Worm (Caenorhabditis elegans) whole organism, L2 larva: ENCODE measurements around the gene mmcm-1.

Source experiments
- C34F6.9 ChIP-seq: fragments of 150-350 bp; optimal IDR thresholded peaks from 2 replicates; lab custom pipeline; 2014; ENCODE audit warnings: missing biosample characterization, missing genetic modification characterization
- F13H6.1 ChIP-seq: sonication (generic microtip); optimal IDR thresholded peaks from 2 replicates; lab custom pipeline; 2016; ENCODE audit warnings: missing genetic modification characterization, missing compliant biosample characterization
- R02D3.7 ChIP-seq: fragments of 150-350 bp; optimal IDR thresholded peaks from 2 replicates; lab custom pipeline; 2014; ENCODE audit warnings: missing biosample characterization, missing genetic modification characterization
- ZK546.5 ChIP-seq: sonication (generic microtip); optimal IDR thresholded peaks from 2 replicates; lab custom pipeline; 2017; ENCODE audit warnings: missing biosample characterization, missing genetic modification characterization
- aly-2 ChIP-seq: fragments of 150-350 bp; optimal IDR thresholded peaks from 2 replicates; lab custom pipeline; 2014; ENCODE audit warnings: missing biosample characterization, missing genetic modification characterization
- ama-1 ChIP-seq: fragments of 150-350 bp; optimal IDR thresholded peaks from 2 replicates; lab custom pipeline; 2018; ENCODE audit warnings: inconsistent platforms
- blmp-1 ChIP-seq: sonication (generic microtip); optimal IDR thresholded peaks from 2 replicates; lab custom pipeline; 2017; ENCODE audit warnings: missing genetic modification characterization, mild to moderate bottlenecking, missing compliant biosample characterization, antibody characterized with exemption, moderate library complexity; ENCODE audit not compliant: insufficient read depth
- crh-2 ChIP-seq: sonication (generic microtip); optimal IDR thresholded peaks from 2 replicates; lab custom pipeline; 2017; ENCODE audit warnings: missing biosample characterization, missing genetic modification characterization
- dmd-4 ChIP-seq: sonication (generic microtip); optimal IDR thresholded peaks from 2 replicates; lab custom pipeline; 2017; ENCODE audit warnings: missing biosample characterization, missing genetic modification characterization
- egl-27 ChIP-seq: sonication (generic microtip); optimal IDR thresholded peaks from 3 replicates; lab custom pipeline; 2017; ENCODE audit warnings: missing biosample characterization, missing genetic modification reagents, missing genetic modification characterization
- lin-11 ChIP-seq: fragments of 150-350 bp; sonication (generic microtip); optimal IDR thresholded peaks from 2 replicates; lab custom pipeline; 2014; ENCODE audit warnings: missing biosample characterization, missing genetic modification characterization, inconsistent platforms, mixed read lengths
- lin-13 ChIP-seq: fragments of 150-350 bp; optimal IDR thresholded peaks from 2 replicates; lab custom pipeline; 2014; ENCODE audit warnings: missing biosample characterization, missing genetic modification reagents, missing genetic modification characterization
- lin-39 ChIP-seq: fragments of 150-350 bp; optimal IDR thresholded peaks from 2 replicates; lab custom pipeline; 2014; ENCODE audit warnings: missing biosample characterization, missing genetic modification reagents, missing genetic modification characterization
- lsy-2 ChIP-seq, 2 experiments: fragments of 150-350 bp in 1 of 2; sonication (generic microtip) in 1 of 2; optimal IDR thresholded peaks; 2 replicates each; lab custom pipeline; 2014 to 2017; ENCODE audit warnings: missing biosample characterization in 2 of 2, missing genetic modification characterization in 2 of 2
- mbf-1 ChIP-seq: sonication (generic microtip); optimal IDR thresholded peaks from 2 replicates; lab custom pipeline; 2017; ENCODE audit warnings: missing biosample characterization, missing genetic modification characterization
- nhr-10 ChIP-seq: sonication (generic microtip); optimal IDR thresholded peaks from 2 replicates; lab custom pipeline; 2017; ENCODE audit warnings: missing biosample characterization, missing genetic modification characterization
- nhr-11 ChIP-seq: fragments of 150-350 bp; optimal IDR thresholded peaks from 2 replicates; lab custom pipeline; 2014; ENCODE audit warnings: missing biosample characterization, missing genetic modification characterization
- nhr-129 ChIP-seq: fragments of 150-350 bp; optimal IDR thresholded peaks from 2 replicates; lab custom pipeline; 2014; ENCODE audit warnings: missing biosample characterization, missing genetic modification characterization
- nhr-21 ChIP-seq: fragments of 150-350 bp; optimal IDR thresholded peaks from 2 replicates; lab custom pipeline; 2014; ENCODE audit warnings: missing biosample characterization, missing genetic modification characterization
- nhr-25 ChIP-seq: fragments of 150-350 bp; sonication (generic microtip); optimal IDR thresholded peaks from 3 replicates; lab custom pipeline; 2014; ENCODE audit warnings: missing biosample characterization, missing genetic modification characterization
- nhr-6 ChIP-seq: fragments of 150-350 bp; optimal IDR thresholded peaks from 2 replicates; lab custom pipeline; 2014; ENCODE audit warnings: missing biosample characterization, missing genetic modification characterization
- nhr-77 ChIP-seq: fragments of 150-350 bp; optimal IDR thresholded peaks from 2 replicates; lab custom pipeline; 2014; ENCODE audit warnings: missing biosample characterization, missing genetic modification characterization
- sem-4 ChIP-seq: fragments of 150-350 bp; optimal IDR thresholded peaks from 2 replicates; lab custom pipeline; 2014; ENCODE audit warnings: missing biosample characterization, missing genetic modification reagents, missing genetic modification characterization
- sma-3 ChIP-seq: sonication (generic microtip); optimal IDR thresholded peaks from 2 replicates; lab custom pipeline; 2016; ENCODE audit warnings: missing genetic modification reagents, missing genetic modification characterization, missing compliant biosample characterization
- sma-9 ChIP-seq, 2 experiments: fragments of 150-350 bp in 1 of 2; sonication (generic microtip) in 1 of 2; optimal IDR thresholded peaks; 2 replicates each; lab custom pipeline; 2014 to 2016; ENCODE audit warnings: missing genetic modification characterization in 2 of 2, mild to moderate bottlenecking in 1 of 2, missing biosample characterization in 1 of 2, missing compliant biosample characterization in 1 of 2, missing genetic modification reagents in 1 of 2, moderate library complexity in 1 of 2
- snpc-4 ChIP-seq: fragments of 150-350 bp; optimal IDR thresholded peaks from 2 replicates; lab custom pipeline; 2014; ENCODE audit warnings: missing biosample characterization, missing genetic modification characterization
- unc-55 ChIP-seq: fragments of 150-350 bp; sonication (generic microtip); optimal IDR thresholded peaks from 3 replicates; lab custom pipeline; 2014; ENCODE audit warnings: missing biosample characterization, missing genetic modification reagents, missing genetic modification characterization
- zag-1 ChIP-seq: fragments of 150-350 bp; optimal IDR thresholded peaks from 2 replicates; lab custom pipeline; 2014; ENCODE audit warnings: missing biosample characterization, missing genetic modification characterization
- ztf-1 ChIP-seq: fragments of 200-800 bp; sonication (Bioruptor generic); conservative IDR thresholded peaks from 2 replicates; pipeline ENCODE4 v1.3.6; 2022; ENCODE audit warnings: missing genetic modification characterization, missing compliant biosample characterization
- ztf-11 ChIP-seq: sonication (generic microtip); optimal IDR thresholded peaks from 2 replicates; lab custom pipeline; 2017; ENCODE audit warnings: missing biosample characterization, missing genetic modification characterization

Gene mmcm-1

DNA sequence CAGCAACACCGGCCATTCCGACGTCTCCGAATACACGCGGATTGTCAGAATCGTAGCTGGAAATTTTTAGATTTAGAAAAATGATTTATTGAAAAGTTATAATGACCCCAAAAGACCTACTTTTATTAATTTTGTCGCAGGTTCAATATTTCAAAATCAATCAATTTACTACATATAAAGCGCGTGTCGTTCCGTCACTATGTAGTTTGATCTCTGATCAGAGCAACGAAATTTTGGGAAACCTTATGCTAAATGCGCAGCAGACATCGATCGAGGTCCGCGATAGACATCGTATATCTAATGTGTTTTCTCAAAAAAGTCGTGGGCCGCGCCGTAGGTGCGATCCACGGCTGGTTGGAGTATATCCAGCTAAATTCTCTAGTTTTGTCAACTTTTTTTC, 1.0 kb downstream of the mmcm-1 start:
- no peak for TF ChIP-seq lin-13 (GFP tag; lab: Kevin White, UChicago)
- no peak for TF ChIP-seq sem-4 (tag; lab: Kevin White, UChicago)
- TF ChIP-seq sma-3 (GFP tag; lab: Kevin White, UChicago), result no peak
- TF ChIP-seq nhr-10 (tag; lab: Kevin White, UChicago), result no peak
- no peak for TF ChIP-seq ztf-1 (GFP tag; lab: Robert Waterston, UW)
- no peak for TF ChIP-seq nhr-21 (tag; lab: Kevin White, UChicago)
- TF ChIP-seq aly-2, result no peak
- no peak for TF ChIP-seq ZK546.5 (tag; lab: Kevin White, UChicago)
- TF ChIP-seq egl-27 (tag; lab: Kevin White, UChicago), result no peak
- no peak for TF ChIP-seq lsy-2 (tag; optimal IDR thresholded peaks at IDR 0.05; lab: Kevin White, UChicago)
- no peak for TF ChIP-seq F13H6.1 (tag; lab: Kevin White, UChicago)
- TF ChIP-seq C34F6.9 (tag; lab: Kevin White, UChicago), result no peak
- TF ChIP-seq nhr-25, result no peak

ce11 chrIII:3902588-3903325, 4.7 kb downstream of the mmcm-1 start:
- no peak for TF ChIP-seq snpc-4
- peak; percentile 17 for TF ChIP-seq nhr-25
- TF ChIP-seq ama-1 (lab: Kevin White, UChicago), result peak; percentile 71
- TF ChIP-seq egl-27 (tag; lab: Kevin White, UChicago), result no peak
- no peak for TF ChIP-seq F13H6.1 (tag; lab: Kevin White, UChicago)
- peak in 1 of 2 experiments; percentile 36 for TF ChIP-seq lsy-2 (tag; optimal IDR thresholded peaks at IDR 0.05; lab: Kevin White, UChicago)
- no peak for TF ChIP-seq crh-2
- no peak for TF ChIP-seq lin-39 (tag; lab: Kevin White, UChicago)
- TF ChIP-seq mbf-1, result no peak

DNA sequence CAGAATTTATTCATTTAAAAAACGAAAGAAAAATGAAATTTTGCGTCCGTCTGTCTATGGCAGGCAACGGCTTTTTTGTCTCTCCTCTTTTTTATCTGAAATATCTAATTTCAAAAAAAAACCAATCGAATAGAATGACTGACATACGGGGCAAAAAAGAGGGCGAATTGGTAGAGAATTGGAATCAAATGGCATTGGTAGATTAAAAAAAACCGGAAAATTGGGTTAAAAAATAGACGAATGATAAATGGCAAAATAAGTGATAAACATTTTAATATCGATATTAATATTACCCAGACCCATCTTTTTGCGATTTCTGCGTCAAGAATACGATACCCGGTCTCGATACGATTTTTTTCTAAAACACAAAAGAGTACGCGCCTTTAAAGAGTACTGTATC, 5.9 kb downstream of the mmcm-1 start, which contains the start of gene tir-1:
Gene tir-1, minus strand, starts transcription at position 101 of the 400 bp plus-strand sequence.
- TF ChIP-seq lin-13 (GFP tag; lab: Kevin White, UChicago), result no peak
- no peak for TF ChIP-seq ztf-11
- TF ChIP-seq nhr-77 (tag; lab: Kevin White, UChicago), result no peak
- TF ChIP-seq crh-2, result no peak
- TF ChIP-seq blmp-1 (tag; lab: Kevin White, UChicago), result no peak
- no peak for TF ChIP-seq lin-39 (tag; lab: Kevin White, UChicago)
- no peak for TF ChIP-seq zag-1 (tag; lab: Kevin White, UChicago)
- TF ChIP-seq dmd-4 (tag; lab: Kevin White, UChicago), result no peak
- TF ChIP-seq R02D3.7, result no peak
- no peak for TF ChIP-seq ama-1 (lab: Kevin White, UChicago)
- TF ChIP-seq nhr-25, result no peak
- TF ChIP-seq egl-27 (tag; lab: Kevin White, UChicago), result no peak

- TF ChIP-seq nhr-11 (no peak), nhr-6 (tag; lab: Kevin White, UChicago) (no peak), sma-9 (GFP tag; optimal IDR thresholded peaks at IDR 0.05; lab: Kevin White, UChicago) (peak; percentile 16), sma-9 (tag; optimal IDR thresholded peaks at IDR 0.05; lab: Kevin White, UChicago) (no peak), zag-1 (tag; lab: Kevin White, UChicago) (peak; percentile 26), ztf-11 (no peak), unc-55 (peak; percentile 94), nhr-25 (no peak), C34F6.9 (tag; lab: Kevin White, UChicago) (peak; percentile 84), crh-2 (peak; percentile 39), F13H6.1 (tag; lab: Kevin White, UChicago) (peak; percentile 6), nhr-129 (tag; lab: Kevin White, UChicago) (peak; percentile 39), lin-13 (GFP tag; lab: Kevin White, UChicago) (peak; percentile 30), lsy-2 (tag; optimal IDR thresholded peaks at IDR 0.05; lab: Kevin White, UChicago) (peak in 1 of 2 experiments; percentile 60)
- TF ChIP-seq, all 48 proteins: peak for 9
These were observed 8.6 kb downstream of the mmcm-1 start for ce11 chrIII:3898850-3899249.

ce11 chrIII:3898354-3898753, 9.1 kb downstream of the mmcm-1 start:
- TF ChIP-seq ZK546.5 (tag; lab: Kevin White, UChicago) (no peak), lin-39 (tag; lab: Kevin White, UChicago) (no peak), nhr-21 (tag; lab: Kevin White, UChicago) (no peak), lin-11 (tag; lab: Kevin White, UChicago) (no peak), nhr-129 (tag; lab: Kevin White, UChicago) (no peak)
